Fruit fly (Drosophila melanogaster): ENCODE data around the gene CG9259.

The CG9259 gene

DNA sequence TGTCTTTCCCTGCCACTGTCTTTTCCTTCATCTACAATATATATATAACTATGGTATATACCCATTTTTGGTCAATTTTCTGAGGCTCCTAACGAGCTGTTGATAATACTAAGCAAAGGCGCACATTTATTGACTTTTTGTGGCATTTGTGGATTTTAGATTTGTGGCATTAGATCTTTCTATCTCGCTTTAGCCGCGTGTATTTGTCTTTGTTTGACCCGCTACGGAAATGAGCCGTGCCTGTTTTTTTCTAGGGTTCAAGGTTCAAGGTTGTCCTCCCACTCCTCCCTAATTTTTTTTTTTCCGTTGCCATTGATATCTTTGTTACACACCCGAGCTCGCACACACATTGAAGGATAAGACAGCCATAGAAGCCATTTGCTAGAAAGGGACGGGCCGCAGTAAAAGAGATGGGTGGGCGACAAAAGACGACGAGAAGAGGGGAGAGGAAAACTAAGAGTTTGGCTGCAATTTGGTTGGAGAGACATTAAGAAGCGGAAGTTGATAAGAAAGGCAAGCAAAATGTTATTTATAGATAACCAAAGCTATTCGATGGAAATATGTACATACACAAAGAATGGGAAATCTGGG, 49.5 kb upstream of the CG9259 start (continued):
- no peak for TF ChIP-seq CG12659 (GFP tag; optimal IDR thresholded peaks at IDR 0.05)
- TF ChIP-seq CG2875 (GFP tag; optimal IDR thresholded peaks at IDR 0.05) = no peak
- TF ChIP-seq gsb (GFP tag; IDR thresholded peaks at IDR 0.05) = no peak
- TF ChIP-seq trem (tag; optimal IDR thresholded peaks at IDR 0.05) = peak; percentile 1
- peak; percentile 15 for TF ChIP-seq cg (GFP tag; optimal IDR thresholded peaks at IDR 0.05)
- TF ChIP-seq kni (GFP tag; optimal IDR thresholded peaks at IDR 0.05) = peak; percentile 33
- no peak for TF ChIP-seq sc (optimal IDR thresholded peaks at IDR 0.05)
- no peak for TF ChIP-seq sc (GFP tag; optimal IDR thresholded peaks at IDR 0.05)
- TF ChIP-seq H2.0 (GFP tag; IDR thresholded peaks at IDR 0.05) = no peak
- no peak for TF ChIP-seq pfk (GFP tag; optimal IDR thresholded peaks at IDR 0.05)
- no peak for TF ChIP-seq dm (GFP tag; optimal IDR thresholded peaks at IDR 0.05)
- peak in 1 of 2 experiments; percentile 93 for TF ChIP-seq Hr78 (GFP tag; optimal IDR thresholded peaks at IDR 0.05)
- TF ChIP-seq sob (GFP tag; IDR thresholded peaks at IDR 0.05) = no peak
- TF ChIP-seq CG4854 (GFP tag; optimal IDR thresholded peaks at IDR 0.05) = no peak
- TF ChIP-seq amos (GFP tag; IDR thresholded peaks at IDR 0.05; ENCODE audit: partially characterized antibody) = no peak
- TF ChIP-seq dysf (GFP tag; IDR thresholded peaks at IDR 0.05) = no peak
- TF ChIP-seq CG14710 (tag; optimal IDR thresholded peaks at IDR 0.05) = no peak
- no peak for TF ChIP-seq CG14050 (GFP tag; IDR thresholded peaks at IDR 0.05)
- TF ChIP-seq zen (tag; optimal IDR thresholded peaks at IDR 0.05) = peak; percentile 44
- TF ChIP-seq crol (GFP tag; IDR thresholded peaks at IDR 0.05) = peak; percentile 83
- TF ChIP-seq Dek (tag; optimal IDR thresholded peaks at IDR 0.05) = no peak
- TF ChIP-seq CG9727 (GFP tag; optimal IDR thresholded peaks at IDR 0.05) = peak; percentile 4
- no peak for TF ChIP-seq CG17186 (GFP tag; optimal IDR thresholded peaks at IDR 0.05)
- no peak for TF ChIP-seq Deaf1 (tag; optimal IDR thresholded peaks at IDR 0.05)

DNA sequence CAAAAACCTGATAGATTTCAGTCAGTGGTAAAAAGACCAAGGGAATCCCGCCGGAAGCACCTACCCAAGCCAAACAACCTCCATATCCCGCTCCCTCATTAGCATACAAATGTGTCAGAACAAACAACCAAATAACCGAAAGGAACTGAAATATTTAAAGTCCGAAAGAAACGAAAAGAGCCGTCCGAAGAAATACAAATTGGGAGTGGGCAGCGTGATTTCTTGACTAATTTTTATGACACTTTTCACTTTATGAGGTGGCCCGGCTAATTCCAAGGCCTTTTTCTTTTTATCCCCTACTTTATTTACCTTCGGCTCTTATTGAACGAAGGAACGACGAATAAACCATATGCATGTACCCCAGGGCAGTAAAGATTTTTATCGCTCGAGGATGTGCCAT, 48.5 kb upstream of the CG9259 start:
- TF ChIP-seq CG43689 (GFP tag; IDR thresholded peaks at IDR 0.05) = no peak
- TF ChIP-seq kni (GFP tag; optimal IDR thresholded peaks at IDR 0.05) = peak; percentile 73
- TF ChIP-seq Sry-β (GFP tag; optimal IDR thresholded peaks at IDR 0.05) = no peak
- no peak for TF ChIP-seq CG42726 (GFP tag; IDR thresholded peaks at IDR 0.05; ENCODE audit: partially characterized antibody)
- TF ChIP-seq zen (tag; optimal IDR thresholded peaks at IDR 0.05) = peak; percentile 18
- no peak for TF ChIP-seq Sin3A (optimal IDR thresholded peaks at IDR 0.05)
- TF ChIP-seq vvl (GFP tag; IDR thresholded peaks at IDR 0.05) = 0 out of 2 replicates have a peak, but pooled peaks have one; percentile 17
- no peak for TF ChIP-seq B-H2 (GFP tag; optimal IDR thresholded peaks at IDR 0.05)
- TF ChIP-seq cad (GFP tag; optimal IDR thresholded peaks at IDR 0.05) = peak; percentile 84
- TF ChIP-seq tll (GFP tag; optimal IDR thresholded peaks at IDR 0.05) = peak in 1 of 2 experiments; percentile 96
- no peak for TF ChIP-seq Pdp1 (GFP tag; optimal IDR thresholded peaks at IDR 0.05)
- no peak for TF ChIP-seq fd96Cb (tag; optimal IDR thresholded peaks at IDR 0.05)

DNA sequence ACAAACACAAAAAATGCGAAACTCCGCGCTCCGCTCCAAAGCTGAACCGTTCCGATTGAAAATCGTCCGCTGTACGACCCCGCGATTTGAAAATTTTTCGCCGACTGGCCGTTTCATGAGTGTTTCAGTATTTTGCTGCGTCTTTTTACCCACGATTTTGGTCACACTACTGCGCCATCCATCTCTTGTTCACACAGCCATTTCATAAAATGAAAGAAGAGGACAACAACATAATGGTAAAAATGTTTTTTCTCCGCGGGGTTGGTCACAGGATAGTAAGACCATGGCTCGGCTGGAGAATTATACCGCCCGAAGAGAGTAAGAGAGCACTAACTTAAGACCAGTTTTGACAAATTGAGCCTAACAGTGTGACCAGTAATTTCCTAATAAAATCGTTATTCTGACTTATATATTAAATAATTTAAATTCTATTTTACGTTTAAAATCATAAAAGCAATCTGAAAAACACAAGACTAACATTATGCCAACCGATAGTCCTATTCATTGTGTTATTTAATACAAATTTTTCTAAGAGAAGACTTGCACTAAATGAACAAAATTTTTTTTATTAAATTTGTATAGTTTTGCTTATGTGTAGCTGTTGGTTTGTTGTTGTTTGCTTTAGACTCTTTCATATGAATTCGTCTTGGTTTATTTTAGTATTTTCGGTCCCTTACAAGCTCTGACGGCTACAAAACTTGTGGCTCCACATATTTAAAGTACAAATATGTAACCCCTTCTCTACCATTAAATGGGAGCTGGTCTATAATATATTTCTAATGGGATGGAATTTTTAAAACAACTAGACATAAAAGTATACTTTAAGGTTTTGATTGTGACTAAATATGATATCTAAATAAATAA, 37.1 kb upstream of the CG9259 start, which contains the start of gene CG42238:
Gene CG42238, minus strand, starts transcription at position 292 of the 864 bp plus-strand sequence.
- TF ChIP-seq pb (GFP tag; optimal IDR thresholded peaks at IDR 0.05) (no peak), CG1792 (GFP tag; optimal IDR thresholded peaks at IDR 0.05) (no peak), CG11695 (GFP tag; IDR thresholded peaks at IDR 0.05) (no peak), gsb-n (tag; optimal IDR thresholded peaks at IDR 0.05) (peak; percentile 15), Adf1 (GFP tag; IDR thresholded peaks at IDR 0.05) (no peak; the same call in 1 of the 2 replicates), row (GFP tag; IDR thresholded peaks at IDR 0.05) (peak; percentile 26; the same call in 1 of the 3 replicates), CG43689 (GFP tag; IDR thresholded peaks at IDR 0.05) (no peak), wor (GFP tag; IDR thresholded peaks at IDR 0.05) (no peak), da (GFP tag; optimal IDR thresholded peaks at IDR 0.05) (no peak), Eip74EF (GFP tag; optimal IDR thresholded peaks at IDR 0.05) (no peak), chm (GFP tag; IDR thresholded peaks at IDR 0.05) (peak; percentile 91), CG3407 (GFP tag; optimal IDR thresholded peaks at IDR 0.05) (no peak), az2 (GFP tag; optimal IDR thresholded peaks at IDR 0.05) (no peak), CG11247 (GFP tag; IDR thresholded peaks at IDR 0.05) (no peak), Taf1 (GFP tag; IDR thresholded peaks at IDR 0.05) (no peak)

Data from whole organism, embryonic.